Fruit fly (Drosophila melanogaster): ENCODE results near the gene Pmi.

DNA sequence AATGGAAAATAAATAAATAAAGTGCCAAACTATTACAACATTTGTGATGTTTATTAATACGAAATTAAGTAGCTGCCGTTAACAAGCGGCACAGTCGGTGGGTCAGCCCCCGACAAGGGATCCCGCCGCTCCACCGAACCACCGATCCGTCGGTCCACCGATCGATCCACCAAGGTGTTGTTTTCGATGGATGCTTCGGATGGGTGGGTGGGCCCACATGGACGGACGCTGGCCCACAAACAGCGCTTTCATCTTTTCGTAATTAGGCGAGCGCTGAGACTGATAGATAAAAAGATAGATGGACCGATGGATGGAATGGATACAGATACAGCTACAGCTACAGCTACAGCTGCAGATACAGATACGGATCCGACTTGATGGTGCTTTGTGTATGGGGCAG, 48.4 kb downstream of the Pmi start:
- TF ChIP-seq Hr39 (GFP tag; optimal IDR thresholded peaks at IDR 0.05): no peak
- no peak for TF ChIP-seq cyc (GFP tag; optimal IDR thresholded peaks at IDR 0.05)
- TF ChIP-seq CG7368 (GFP tag; optimal IDR thresholded peaks at IDR 0.05): no peak
- no peak for TF ChIP-seq Eip78C (GFP tag)
- no peak for TF ChIP-seq CG10631 (GFP tag; optimal IDR thresholded peaks at IDR 0.05)

Measured in whole organism, prepupa.